Worm (Caenorhabditis elegans) whole organism, young adult: ENCODE measurements around the gene T24E12.10.
"Not testable (repeated sequence)": the region's sequence is repeated elsewhere in the genome, so short reads cannot be mapped to it uniquely, and the experiment has no call there.

Experiments used
- B0261.1 ChIP-seq: sonication (generic microtip); optimal IDR thresholded peaks from 2 replicates; lab custom pipeline; 2016; ENCODE audit warnings: mild to moderate bottlenecking, missing genetic modification characterization, moderate library complexity, missing compliant biosample characterization
- F10E7.11 ChIP-seq: sonication (generic microtip); optimal IDR thresholded peaks from 2 replicates; lab custom pipeline; 2017; ENCODE audit warnings: mild to moderate bottlenecking, missing genetic modification characterization, moderate library complexity, missing compliant biosample characterization
- F22D6.2 ChIP-seq: sonication (generic microtip); optimal IDR thresholded peaks from 2 replicates; lab custom pipeline; 2016; ENCODE audit warnings: mild to moderate bottlenecking, missing genetic modification characterization, missing compliant biosample characterization
- F37B4.10 ChIP-seq: fragments of 200-800 bp; sonication (Bioruptor generic); IDR thresholded peaks from 2 replicates; pipeline ENCODE4 v1.3.6; 2022; ENCODE audit warnings: missing genetic modification characterization, missing compliant biosample characterization
- F39B2.1 ChIP-seq: fragments of 200-800 bp; sonication (Bioruptor generic); IDR thresholded peaks from 2 replicates; pipeline ENCODE4 v1.3.6; 2022; ENCODE audit warnings: missing genetic modification reagents, missing genetic modification characterization, missing compliant biosample characterization
- F49E8.2 ChIP-seq: sonication (generic microtip); optimal IDR thresholded peaks from 3 replicates; lab custom pipeline; 2017; ENCODE audit warnings: missing genetic modification characterization, mild to moderate bottlenecking, missing compliant biosample characterization, antibody characterized with exemption, moderate library complexity; ENCODE audit not compliant: insufficient read depth
- F55B11.4 ChIP-seq: sonication (generic microtip); optimal IDR thresholded peaks from 2 replicates; lab custom pipeline; 2016; ENCODE audit warnings: missing compliant biosample characterization, missing genetic modification characterization, borderline replicate concordance; ENCODE audit not compliant: insufficient read depth
- K11D2.4 ChIP-seq: fragments of 200-800 bp; sonication (Bioruptor generic); IDR thresholded peaks from 2 replicates; pipeline ENCODE4 v1.3.6; 2022; ENCODE audit warnings: missing genetic modification reagents, missing genetic modification characterization, missing compliant biosample characterization
- Y53G8AR.9 ChIP-seq: fragments of 200-800 bp; sonication (Bioruptor generic); conservative IDR thresholded peaks from 2 replicates; pipeline ENCODE4 v1.3.6; 2022; ENCODE audit warnings: missing genetic modification reagents, missing genetic modification characterization, missing compliant biosample characterization
- attf-6 ChIP-seq: fragments of 200-800 bp; sonication (Bioruptor generic); IDR thresholded peaks from 2 replicates; pipeline ENCODE4 v1.3.6; 2022; ENCODE audit warnings: missing genetic modification reagents, missing genetic modification characterization, missing compliant biosample characterization
- cebp-2 ChIP-seq: fragments of 200-800 bp; sonication (Bioruptor generic); IDR thresholded peaks from 2 replicates; pipeline ENCODE4 v1.3.6; 2022; ENCODE audit warnings: missing genetic modification characterization, missing compliant biosample characterization
- ceh-100 ChIP-seq: fragments of 200-800 bp; sonication (Bioruptor generic); IDR thresholded peaks from 2 replicates; pipeline ENCODE4 v1.3.6; 2022; ENCODE audit warnings: missing genetic modification reagents, missing genetic modification characterization, missing compliant biosample characterization
- ceh-27 ChIP-seq: fragments of 200-800 bp; sonication (Bioruptor generic); optimal IDR thresholded peaks from 2 replicates; lab custom pipeline; 2018; ENCODE audit warnings: mild to moderate bottlenecking, missing genetic modification characterization, moderate library complexity, missing compliant biosample characterization
- ceh-58 ChIP-seq: fragments of 200-800 bp; sonication (Bioruptor generic); IDR thresholded peaks from 2 replicates; pipeline ENCODE4 v1.3.6; 2022; ENCODE audit warnings: missing genetic modification characterization, missing compliant biosample characterization
- chd-7 ChIP-seq: sonication (generic microtip); optimal IDR thresholded peaks from 2 replicates; lab custom pipeline; 2016; ENCODE audit warnings: mild to moderate bottlenecking, missing genetic modification characterization, moderate library complexity, missing compliant biosample characterization
- dpff-1 ChIP-seq: sonication (generic microtip); optimal IDR thresholded peaks from 2 replicates; lab custom pipeline; 2017; ENCODE audit warnings: mild to moderate bottlenecking, missing genetic modification characterization, missing compliant biosample characterization
- egl-44 ChIP-seq: fragments of 200-800 bp; sonication (Bioruptor generic); IDR thresholded peaks from 2 replicates; pipeline ENCODE4 v1.3.6; 2022; ENCODE audit warnings: missing genetic modification reagents, missing genetic modification characterization, missing compliant biosample characterization
- ets-4 ChIP-seq: fragments of 200-800 bp; sonication (Bioruptor generic); optimal IDR thresholded peaks from 2 replicates; lab custom pipeline; 2018; ENCODE audit warnings: mild to moderate bottlenecking, missing genetic modification characterization, missing compliant biosample characterization
- fkh-3 ChIP-seq: sonication (generic microtip); optimal IDR thresholded peaks from 2 replicates; lab custom pipeline; 2016; ENCODE audit warnings: mild to moderate bottlenecking, missing genetic modification characterization, missing compliant biosample characterization
- hlh-12 ChIP-seq: sonication (generic microtip); optimal IDR thresholded peaks from 2 replicates; lab custom pipeline; 2016; ENCODE audit warnings: missing genetic modification characterization, missing compliant biosample characterization
- hlh-26 ChIP-seq: fragments of 200-800 bp; sonication (Bioruptor generic); conservative IDR thresholded peaks from 2 replicates; pipeline ENCODE4 v1.3.6; 2022; ENCODE audit warnings: missing genetic modification reagents, missing genetic modification characterization, missing compliant biosample characterization
- hmg-20 ChIP-seq: fragments of 200-800 bp; sonication (Bioruptor generic); IDR thresholded peaks from 2 replicates; pipeline ENCODE4 v1.3.6; 2022; ENCODE audit warnings: missing genetic modification reagents, missing genetic modification characterization, missing compliant biosample characterization
- hsf-1 ChIP-seq: fragments of 200-800 bp; sonication (Bioruptor generic); IDR thresholded peaks from 2 replicates; pipeline ENCODE4 v1.3.6; 2022; ENCODE audit warnings: missing genetic modification reagents, missing genetic modification characterization, missing compliant biosample characterization
- lin-54 ChIP-seq: fragments of 200-800 bp; sonication (Bioruptor generic); optimal IDR thresholded peaks from 2 replicates; lab custom pipeline; 2018; ENCODE audit warnings: mild to moderate bottlenecking, missing genetic modification characterization, missing compliant biosample characterization
- lsl-1 ChIP-seq: fragments of 200-800 bp; sonication (Bioruptor generic); optimal IDR thresholded peaks from 2 replicates; lab custom pipeline; 2018; ENCODE audit warnings: mild to moderate bottlenecking, missing genetic modification characterization, moderate library complexity, missing compliant biosample characterization
- mcd-1 ChIP-seq: fragments of 200-800 bp; sonication (Bioruptor generic); IDR thresholded peaks from 2 replicates; pipeline ENCODE4 v1.3.6; 2022; ENCODE audit warnings: missing genetic modification reagents, missing genetic modification characterization, missing compliant biosample characterization
- nhr-179 ChIP-seq: sonication (generic microtip); optimal IDR thresholded peaks from 2 replicates; lab custom pipeline; 2016; ENCODE audit warnings: mild to moderate bottlenecking, missing genetic modification characterization, missing compliant biosample characterization
- sdz-38 ChIP-seq: sonication (generic microtip); optimal IDR thresholded peaks from 2 replicates; lab custom pipeline; 2016; ENCODE audit warnings: missing genotype, missing genetic modification characterization, missing compliant biosample characterization
- snpc-3.4 ChIP-seq: sonication (generic microtip); optimal IDR thresholded peaks from 2 replicates; lab custom pipeline; 2017; ENCODE audit warnings: missing genetic modification characterization, mild to moderate bottlenecking, missing compliant biosample characterization, antibody characterized with exemption, moderate library complexity, missing genotype, missing genetic modification reagents
- somi-1 ChIP-seq: fragments of 200-800 bp; sonication (Bioruptor generic); optimal IDR thresholded peaks from 2 replicates; lab custom pipeline; 2018; ENCODE audit warnings: mild to moderate bottlenecking, missing genetic modification characterization, missing compliant biosample characterization
- tbp1 ChIP-seq: fragments of 200-800 bp; sonication (Bioruptor generic); optimal IDR thresholded peaks from 2 replicates; lab custom pipeline; 2018; ENCODE audit warnings: mild to moderate bottlenecking, missing genetic modification characterization, missing compliant biosample characterization
- xnd-1 ChIP-seq: sonication (generic microtip); optimal IDR thresholded peaks from 2 replicates; lab custom pipeline; 2016; ENCODE audit warnings: missing genotype, missing genetic modification reagents, missing genetic modification characterization, missing compliant biosample characterization
- zim-3 ChIP-seq: sonication (generic microtip); optimal IDR thresholded peaks from 2 replicates; lab custom pipeline; 2017; ENCODE audit warnings: mild to moderate bottlenecking, missing genetic modification characterization, moderate library complexity, missing compliant biosample characterization
- ztf-22 ChIP-seq: fragments of 200-800 bp; sonication (Bioruptor generic); optimal IDR thresholded peaks from 2 replicates; lab custom pipeline; 2018; ENCODE audit warnings: mild to moderate bottlenecking, missing genetic modification characterization, moderate library complexity, missing compliant biosample characterization
- ztf-6 ChIP-seq: fragments of 200-800 bp; sonication (Bioruptor generic); IDR thresholded peaks from 2 replicates; pipeline ENCODE4 v1.3.6; 2022; ENCODE audit warnings: missing genetic modification reagents, missing genetic modification characterization, missing compliant biosample characterization

T24E12.10 gene

ce11 chrII:3771640-3772039 lies 1.4 kb downstream of the T24E12.10 start:
- no peak for TF ChIP-seq cebp-2 (GFP tag; lab: Robert Waterston, UW)
- no peak for TF ChIP-seq ets-4 (GFP tag; lab: Kevin White, UChicago)
- TF ChIP-seq snpc-3.4 (tag; lab: Kevin White, UChicago) = no peak
- TF ChIP-seq ztf-22 (GFP tag; lab: Kevin White, UChicago) = no peak
- TF ChIP-seq tbp1 = no peak
- TF ChIP-seq ceh-100 (GFP tag; lab: Robert Waterston, UW) = no peak

- TF ChIP-seq F22D6.2 (no peak), ztf-6 (GFP tag; lab: Robert Waterston, UW) (no peak), ceh-58 (GFP tag; lab: Robert Waterston, UW) (no peak), hmg-20 (GFP tag; lab: Robert Waterston, UW) (no peak), mcd-1 (GFP tag; lab: Robert Waterston, UW) (no peak), K11D2.4 (no peak), attf-6 (GFP tag; lab: Robert Waterston, UW) (no peak), somi-1 (GFP tag; lab: Kevin White, UChicago) (no peak), F37B4.10 (GFP tag; lab: Robert Waterston, UW) (no peak), hlh-12 (tag; lab: Kevin White, UChicago) (no peak), zim-3 (tag; lab: Kevin White, UChicago) (no peak), hsf-1 (GFP tag; lab: Robert Waterston, UW) (no peak), sdz-38 (tag; lab: Kevin White, UChicago) (no peak), Y53G8AR.9 (no peak), fkh-3 (tag; lab: Kevin White, UChicago) (no peak), lsl-1 (GFP tag; lab: Kevin White, UChicago) (no peak), F10E7.11 (tag; lab: Kevin White, UChicago) (no peak), nhr-179 (tag; lab: Kevin White, UChicago) (no peak)
Observed at ce11 chrII:3764486-3764885, 8.5 kb downstream of the T24E12.10 start, which contains the start of gene srx-112. Gene srx-112 (minus strand): TSS chrII:3764586.

ce11 chrII:3761599-3761998 lies 11.4 kb downstream of the T24E12.10 start, which contains the start of gene T24E12.6:
Gene T24E12.6 (minus strand): TSS chrII:3761699.
- TF ChIP-seq hlh-26 (GFP tag; lab: Robert Waterston, UW); zim-3 (tag; lab: Kevin White, UChicago); F55B11.4 (tag; lab: Kevin White, UChicago): not testable (repeated sequence)
- TF ChIP-seq, all 124 proteins: peak for 0; not testable (repeated sequence) for 124

- TF ChIP-seq chd-7 (tag; lab: Kevin White, UChicago) = no peak
- no peak for TF ChIP-seq F49E8.2 (tag; lab: Kevin White, UChicago)
- no peak for TF ChIP-seq cebp-2 (GFP tag; lab: Robert Waterston, UW)
- TF ChIP-seq F39B2.1 (GFP tag; lab: Robert Waterston, UW) = no peak
- TF ChIP-seq B0261.1 (tag; lab: Kevin White, UChicago) = no peak
- TF ChIP-seq dpff-1 (tag; lab: Kevin White, UChicago) = no peak
- TF ChIP-seq ceh-27 (GFP tag; lab: Kevin White, UChicago) = no peak
- TF ChIP-seq xnd-1 (tag; lab: Kevin White, UChicago) = no peak
- TF ChIP-seq lin-54 (GFP tag; lab: Kevin White, UChicago) = no peak
- TF ChIP-seq hmg-20 (GFP tag; lab: Robert Waterston, UW) = no peak
- TF ChIP-seq egl-44 (GFP tag; lab: Robert Waterston, UW) = no peak
- TF ChIP-seq, all 124 proteins: peak for 0
Observed at ce11 chrII:3759010-3759409, 14.0 kb downstream of the T24E12.10 start, which contains the start of gene T24E12.12. Gene T24E12.12 (plus strand): TSS chrII:3759290.
